Fruit fly (Drosophila melanogaster): ENCODE measurements around the gene Ppm1.

DNA sequence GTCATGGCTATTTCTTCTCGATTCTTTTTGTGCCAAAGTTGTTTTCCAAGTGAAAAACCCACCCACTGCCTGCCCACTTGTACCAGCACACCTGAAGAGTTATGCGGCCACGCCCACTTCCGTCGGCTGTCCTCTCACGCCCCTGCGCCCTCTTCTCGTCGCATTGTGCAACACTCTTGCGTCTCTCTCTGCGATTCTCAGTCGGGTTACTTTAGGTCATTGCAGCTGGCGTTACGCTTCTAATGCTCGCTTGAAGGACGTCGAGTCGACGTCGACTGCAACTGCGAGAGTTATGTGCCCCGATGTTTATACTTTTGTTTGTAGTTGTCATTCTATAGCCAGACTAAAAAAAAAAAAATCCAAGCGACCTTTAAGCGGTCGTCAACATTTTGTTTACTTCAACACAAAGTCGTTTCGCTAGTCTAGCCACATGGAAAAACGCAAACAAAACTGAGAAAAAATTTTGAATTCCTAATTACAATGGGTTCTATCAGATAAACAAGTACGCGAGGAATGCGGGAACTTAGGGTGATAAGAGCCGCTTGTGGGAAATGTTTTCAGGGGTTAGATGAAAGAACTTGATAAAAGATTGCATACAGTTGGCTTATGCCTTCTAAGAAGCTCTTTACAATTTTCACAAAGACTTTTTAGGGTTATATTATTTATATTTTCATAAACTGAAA, 19.2 kb upstream of the Ppm1 start:
- TF ChIP-seq Ets96B (tag; optimal IDR thresholded peaks at IDR 0.05) (no peak), OdsH (GFP tag; optimal IDR thresholded peaks at IDR 0.05) (no peak), Smox (GFP tag; optimal IDR thresholded peaks at IDR 0.05) (no peak)
